Worm (Caenorhabditis elegans) whole organism, early embryonic: Measurements from ENCODE around the gene clc-10.

Experiments used
- B0310.2 ChIP-seq: sonication (generic microtip); optimal IDR thresholded peaks from 2 replicates; lab custom pipeline; 2016; ENCODE audit warnings: mild to moderate bottlenecking, missing genetic modification characterization, missing compliant biosample characterization
- F13C5.2 ChIP-seq: sonication (generic microtip); optimal IDR thresholded peaks from 2 replicates; lab custom pipeline; 2017; ENCODE audit warnings: mild to moderate bottlenecking, missing genetic modification characterization, inconsistent platforms, missing compliant biosample characterization
- aly-1 ChIP-seq: sonication (generic microtip); optimal IDR thresholded peaks from 2 replicates; lab custom pipeline; 2016; ENCODE audit warnings: missing genetic modification characterization, missing compliant biosample characterization
- ama-1 ChIP-seq: fragments of 150-350 bp; optimal IDR thresholded peaks from 2 replicates; lab custom pipeline; 2014
- ceh-13 ChIP-seq: fragments of 200-800 bp; sonication (Bioruptor generic); optimal IDR thresholded peaks from 2 replicates; lab custom pipeline; 2018; ENCODE audit warnings: mild to moderate bottlenecking, missing genetic modification characterization, missing compliant biosample characterization
- ceh-36 ChIP-seq: sonication (generic microtip); optimal IDR thresholded peaks from 2 replicates; lab custom pipeline; 2016; ENCODE audit warnings: missing genetic modification characterization, inconsistent platforms, missing compliant biosample characterization
- ets-7 ChIP-seq: sonication (generic microtip); optimal IDR thresholded peaks from 2 replicates; lab custom pipeline; 2016; ENCODE audit warnings: missing genotype, missing genetic modification characterization, missing compliant biosample characterization
- flt-1 ChIP-seq: fragments of 200-800 bp; sonication (Bioruptor generic); IDR thresholded peaks from 2 replicates; pipeline ENCODE4 v1.3.6; 2022; ENCODE audit warnings: missing genetic modification characterization, missing compliant biosample characterization
- hmbx-1 ChIP-seq: sonication (generic microtip); optimal IDR thresholded peaks from 2 replicates; lab custom pipeline; 2016; ENCODE audit warnings: mild to moderate bottlenecking, missing genetic modification characterization, missing compliant biosample characterization
- hmg-4 ChIP-seq: fragments of 200-800 bp; sonication (Bioruptor generic); optimal IDR thresholded peaks from 2 replicates; lab custom pipeline; 2018; ENCODE audit warnings: mild to moderate bottlenecking, missing genetic modification characterization, missing compliant biosample characterization
- hnd-1 ChIP-seq: sonication (generic microtip); optimal IDR thresholded peaks from 2 replicates; lab custom pipeline; 2016; ENCODE audit warnings: missing genetic modification characterization, missing compliant biosample characterization
- pes-1 ChIP-seq: fragments of 200-800 bp; sonication (Bioruptor generic); IDR thresholded peaks from 2 replicates; pipeline ENCODE4 v1.3.6; 2022; ENCODE audit warnings: missing genetic modification reagents, missing genetic modification characterization, missing compliant biosample characterization
- scrt-1 ChIP-seq: fragments of 200-800 bp; sonication (Bioruptor generic); IDR thresholded peaks from 2 replicates; pipeline ENCODE4 v1.3.6; 2022; ENCODE audit warnings: missing genetic modification characterization, missing compliant biosample characterization
- sea-1 ChIP-seq: fragments of 200-800 bp; sonication (Bioruptor generic); conservative IDR thresholded peaks from 2 replicates; pipeline ENCODE4 v1.3.6; 2022; ENCODE audit warnings: missing genetic modification characterization, missing compliant biosample characterization
- tbx-11 ChIP-seq: fragments of 200-800 bp; sonication (Bioruptor generic); IDR thresholded peaks from 2 replicates; pipeline ENCODE4 v1.3.6; 2022; ENCODE audit warnings: missing genetic modification characterization, missing compliant biosample characterization
- tbx-37 ChIP-seq: fragments of 200-800 bp; sonication (Bioruptor generic); conservative IDR thresholded peaks from 2 replicates; pipeline ENCODE4 v1.3.6; 2022; ENCODE audit warnings: missing genetic modification reagents, missing genetic modification characterization, missing compliant biosample characterization
- tra-4 ChIP-seq: sonication (generic microtip); optimal IDR thresholded peaks from 2 replicates; lab custom pipeline; 2017; ENCODE audit warnings: missing genetic modification characterization, missing compliant biosample characterization

The clc-10 gene

DNA sequence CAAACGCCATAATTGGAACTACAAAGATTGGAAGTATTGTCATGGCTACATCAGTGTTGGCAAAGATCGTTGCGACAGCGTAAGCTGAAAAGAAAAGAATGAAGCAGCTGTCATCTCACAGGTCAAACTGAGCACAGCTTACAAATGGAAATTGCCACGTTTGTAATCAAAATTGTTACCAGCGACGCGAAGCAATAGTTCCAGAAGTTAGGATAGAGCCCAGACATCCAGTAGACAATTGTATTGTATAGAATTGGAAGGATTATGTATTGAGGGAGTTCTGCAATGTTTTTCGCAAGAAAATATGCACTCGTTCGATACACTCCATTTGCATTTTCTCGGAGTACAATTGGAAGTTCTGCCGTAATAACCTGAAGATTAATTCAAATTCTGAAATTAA is 28.4 kb downstream of the clc-10 start:
- TF ChIP-seq ceh-36 (tag; lab: Kevin White, UChicago) (no peak), aly-1 (tag; lab: Kevin White, UChicago) (no peak), ets-7 (tag; lab: Kevin White, UChicago) (no peak), ceh-13 (GFP tag; lab: Kevin White, UChicago) (no peak), tra-4 (tag; lab: Kevin White, UChicago) (no peak), ama-1 (lab: Kevin White, UChicago) (no peak), tbx-11 (GFP tag; lab: Robert Waterston, UW) (no peak), hmbx-1 (no peak), B0310.2 (tag; lab: Kevin White, UChicago) (no peak), hnd-1 (tag; lab: Kevin White, UChicago) (no peak), sea-1 (GFP tag; lab: Robert Waterston, UW) (no peak), scrt-1 (GFP tag; lab: Robert Waterston, UW) (no peak), F13C5.2 (tag; lab: Kevin White, UChicago) (no peak), hmg-4 (GFP tag; lab: Kevin White, UChicago) (no peak), pes-1 (no peak), tbx-37 (no peak), flt-1 (GFP tag; lab: Robert Waterston, UW) (no peak)

DNA sequence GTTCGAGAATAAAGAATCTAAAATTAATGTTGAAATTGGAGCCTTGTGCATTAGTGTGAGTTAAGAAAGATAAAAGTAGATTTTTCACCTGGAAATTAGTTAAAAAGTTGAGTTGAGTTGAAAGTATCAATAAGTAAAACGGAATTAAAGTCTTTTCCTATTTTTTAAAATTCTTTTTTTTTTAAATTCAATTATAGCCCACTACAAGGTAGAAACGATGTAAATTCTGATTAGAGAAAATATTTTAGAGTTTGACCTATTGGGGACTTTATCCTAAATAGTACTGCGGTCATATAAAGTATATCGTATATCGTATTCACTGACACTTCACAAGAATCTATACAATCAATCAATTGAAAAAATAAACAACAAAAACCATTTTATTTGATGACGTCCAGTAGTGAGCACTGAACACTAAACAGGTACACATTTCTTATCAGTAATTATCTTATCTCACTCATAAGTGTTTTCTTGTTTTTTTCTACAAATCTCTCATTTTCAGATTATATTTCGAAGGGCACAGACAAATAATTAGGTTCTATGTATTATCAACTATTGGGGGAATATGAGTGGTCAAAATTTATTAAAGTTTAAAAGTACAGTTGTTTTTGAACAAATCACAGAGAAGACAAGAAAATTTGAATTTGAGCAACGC is 31.0 kb downstream of the clc-10 start, which contains the start of gene wht-1:
wht-1 (minus strand) TSS at position 51 of the 655 bp plus-strand sequence.
- no peak for TF ChIP-seq ceh-13 (GFP tag; lab: Kevin White, UChicago)

DNA sequence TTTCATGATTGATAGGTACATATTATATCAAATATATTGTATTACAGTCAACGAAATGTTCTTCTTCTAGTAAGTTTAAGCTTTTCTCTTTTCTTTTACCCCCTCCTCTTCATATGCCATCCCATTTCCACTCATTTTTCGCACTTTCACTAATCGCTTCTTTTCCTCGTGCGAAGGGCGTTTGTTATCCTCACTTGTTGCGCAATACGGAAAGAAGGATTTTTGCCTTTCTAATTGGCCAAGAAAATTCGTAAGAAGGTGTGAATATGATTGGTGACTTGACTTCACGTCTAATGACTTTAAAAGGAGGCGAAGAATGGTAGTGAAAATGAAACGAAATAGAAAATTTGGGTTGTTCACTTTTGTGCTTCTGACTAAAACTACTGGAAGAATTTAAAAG is 38.8 kb downstream of the clc-10 start:
- TF ChIP-seq ceh-36 (tag; lab: Kevin White, UChicago) = no peak
- no peak for TF ChIP-seq scrt-1 (GFP tag; lab: Robert Waterston, UW)
- no peak for TF ChIP-seq aly-1 (tag; lab: Kevin White, UChicago)
- TF ChIP-seq flt-1 (GFP tag; lab: Robert Waterston, UW) = no peak
- TF ChIP-seq F13C5.2 (tag; lab: Kevin White, UChicago) = no peak
- TF ChIP-seq hnd-1 (tag; lab: Kevin White, UChicago) = no peak
- TF ChIP-seq pes-1 = no peak
- TF ChIP-seq ets-7 (tag; lab: Kevin White, UChicago) = no peak
- no peak for TF ChIP-seq B0310.2 (tag; lab: Kevin White, UChicago)
- TF ChIP-seq sea-1 (GFP tag; lab: Robert Waterston, UW) = no peak
- no peak for TF ChIP-seq ceh-13 (GFP tag; lab: Kevin White, UChicago)
- TF ChIP-seq tbx-11 (GFP tag; lab: Robert Waterston, UW) = no peak
- TF ChIP-seq hmg-4 (GFP tag; lab: Kevin White, UChicago) = no peak
- TF ChIP-seq hmbx-1 = no peak
- no peak for TF ChIP-seq ama-1 (lab: Kevin White, UChicago)
- no peak for TF ChIP-seq tbx-37
- no peak for TF ChIP-seq tra-4 (tag; lab: Kevin White, UChicago)

DNA sequence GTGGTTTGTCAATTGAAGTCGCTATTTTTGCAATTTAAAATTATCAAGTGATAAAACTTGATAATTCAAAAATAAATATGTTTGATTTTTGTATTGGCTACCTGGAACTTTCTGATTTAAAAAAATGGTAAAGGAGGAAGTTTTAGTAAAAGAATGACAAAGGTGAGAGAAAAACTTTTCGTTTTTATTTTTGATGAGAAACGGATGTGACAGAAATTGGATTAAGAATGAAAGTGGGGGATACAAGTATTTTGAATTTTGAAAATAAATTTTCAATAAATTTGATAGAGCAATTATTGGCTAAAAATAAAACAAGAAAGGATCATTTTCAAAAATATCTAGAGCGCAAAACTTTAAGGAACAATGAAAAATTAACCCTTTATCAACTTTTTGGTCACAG is 45.9 kb downstream of the clc-10 start, which contains the start of gene C05D10.4:
C05D10.4 (minus strand) TSS at position 101 of the 400 bp plus-strand sequence.
- TF ChIP-seq tbx-37 = no peak
- TF ChIP-seq hmbx-1 = no peak
- TF ChIP-seq tbx-11 (GFP tag; lab: Robert Waterston, UW) = no peak
- no peak for TF ChIP-seq hnd-1 (tag; lab: Kevin White, UChicago)

DNA sequence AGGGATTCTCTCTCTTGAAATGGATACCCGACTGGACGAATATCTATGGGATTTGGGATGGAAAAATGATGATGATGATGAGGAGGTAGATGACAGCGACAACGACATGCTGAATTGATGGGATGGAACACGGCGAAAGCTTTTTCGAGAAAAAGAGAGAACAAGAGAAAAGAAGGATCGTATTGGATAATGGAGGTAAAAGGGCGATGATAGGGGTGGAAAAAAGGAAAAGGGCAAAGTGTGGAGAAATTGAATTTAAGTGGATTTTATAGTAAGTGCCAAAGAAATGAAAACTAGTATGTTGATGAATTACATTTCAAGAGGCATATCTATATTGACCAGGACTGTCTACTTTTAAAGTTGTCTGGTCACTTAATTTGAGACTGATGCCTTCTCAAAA is 49.0 kb downstream of the clc-10 start:
- TF ChIP-seq ceh-36 (tag; lab: Kevin White, UChicago) (no peak), ets-7 (tag; lab: Kevin White, UChicago) (no peak), sea-1 (GFP tag; lab: Robert Waterston, UW) (no peak), scrt-1 (GFP tag; lab: Robert Waterston, UW) (no peak), aly-1 (tag; lab: Kevin White, UChicago) (no peak), flt-1 (GFP tag; lab: Robert Waterston, UW) (no peak)
